Worm (Caenorhabditis elegans) whole organism, young adult: ENCODE data around the gene twk-4.

Experiments used
- F22D6.2 ChIP-seq: sonication (generic microtip); optimal IDR thresholded peaks from 2 replicates; lab custom pipeline; 2016; ENCODE audit warnings: mild to moderate bottlenecking, missing genetic modification characterization, missing compliant biosample characterization
- F57C9.4 ChIP-seq: sonication (generic microtip); optimal IDR thresholded peaks from 2 replicates; lab custom pipeline; 2017; ENCODE audit warnings: mild to moderate bottlenecking, missing genetic modification characterization, missing compliant biosample characterization
- T26A5.8 ChIP-seq: sonication (generic microtip); optimal IDR thresholded peaks from 2 replicates; lab custom pipeline; 2016; ENCODE audit warnings: missing genetic modification characterization, missing compliant biosample characterization
- ama-1 ChIP-seq, 3 experiments: fragments of 150-350 bp in 1 of 3; sonication (generic microtip) in 2 of 3; optimal IDR thresholded peaks; 2 replicates each; lab custom pipeline; 2014 to 2018; ENCODE audit warnings: missing biosample characterization in 2 of 3, missing genetic modification characterization in 2 of 3, missing genetic modification reagents in 2 of 3
- dpl-1 ChIP-seq: fragments of 150-350 bp; optimal IDR thresholded peaks from 2 replicates; lab custom pipeline; 2014; ENCODE audit warnings: missing biosample characterization, missing genetic modification reagents, missing genetic modification characterization
- let-526 ChIP-seq: fragments of 200-800 bp; sonication (Bioruptor generic); IDR thresholded peaks from 2 replicates; pipeline ENCODE4 v1.3.6; 2022; ENCODE audit warnings: missing genetic modification reagents, missing genetic modification characterization, missing compliant biosample characterization
- lin-40 ChIP-seq: sonication (generic microtip); optimal IDR thresholded peaks from 2 replicates; lab custom pipeline; 2016; ENCODE audit warnings: missing genetic modification characterization, mild to moderate bottlenecking, missing compliant biosample characterization, missing genotype, missing genetic modification reagents
- madf-8 ChIP-seq: fragments of 200-800 bp; sonication (Bioruptor generic); conservative IDR thresholded peaks from 2 replicates; pipeline ENCODE4 v1.3.6; 2022; ENCODE audit warnings: missing genetic modification reagents, missing genetic modification characterization, missing compliant biosample characterization
- mel-28 ChIP-seq: sonication (generic microtip); optimal IDR thresholded peaks from 2 replicates; lab custom pipeline; 2016; ENCODE audit warnings: borderline replicate concordance, mild to moderate bottlenecking, missing genetic modification characterization, missing compliant biosample characterization
- tbx-9 ChIP-seq: sonication (generic microtip); optimal IDR thresholded peaks from 2 replicates; lab custom pipeline; 2016; ENCODE audit warnings: borderline replicate concordance, missing genetic modification characterization, inconsistent platforms, missing compliant biosample characterization
- tlf-1 ChIP-seq: fragments of 200-800 bp; sonication (Bioruptor generic); optimal IDR thresholded peaks from 2 replicates; lab custom pipeline; 2018; ENCODE audit warnings: mild to moderate bottlenecking, missing genetic modification characterization, missing compliant biosample characterization
- zfh-2 ChIP-seq: fragments of 200-800 bp; sonication (Bioruptor generic); conservative IDR thresholded peaks from 2 replicates; pipeline ENCODE4 v1.3.6; 2022; ENCODE audit warnings: missing genetic modification reagents, missing genetic modification characterization, missing compliant biosample characterization

ce11 chrII:9137803-9138202, 56.3 kb downstream of the twk-4 start, which contains the start of gene C16D2.3:
- TF ChIP-seq F22D6.2 = no peak
- TF ChIP-seq T26A5.8 (tag; lab: Kevin White, UChicago) = no peak
- TF ChIP-seq mel-28 = no peak
- no peak for TF ChIP-seq ama-1 (optimal IDR thresholded peaks at IDR 0.05; lab: Kevin White, UChicago)
- no peak for TF ChIP-seq ama-1 (GFP tag; optimal IDR thresholded peaks at IDR 0.05; lab: Kevin White, UChicago)
- no peak for TF ChIP-seq madf-8 (GFP tag; lab: Robert Waterston, UW)
- TF ChIP-seq F57C9.4 (tag; lab: Kevin White, UChicago) = no peak
- no peak for TF ChIP-seq tlf-1 (GFP tag; lab: Kevin White, UChicago)
- no peak for TF ChIP-seq lin-40 (tag; lab: Kevin White, UChicago)
- no peak for TF ChIP-seq let-526
- TF ChIP-seq zfh-2 = no peak
- no peak for TF ChIP-seq tbx-9
- TF ChIP-seq dpl-1 (GFP tag; lab: Kevin White, UChicago) = no peak
